Fruit fly (Drosophila melanogaster): ENCODE results near the gene CG5439.

DNA sequence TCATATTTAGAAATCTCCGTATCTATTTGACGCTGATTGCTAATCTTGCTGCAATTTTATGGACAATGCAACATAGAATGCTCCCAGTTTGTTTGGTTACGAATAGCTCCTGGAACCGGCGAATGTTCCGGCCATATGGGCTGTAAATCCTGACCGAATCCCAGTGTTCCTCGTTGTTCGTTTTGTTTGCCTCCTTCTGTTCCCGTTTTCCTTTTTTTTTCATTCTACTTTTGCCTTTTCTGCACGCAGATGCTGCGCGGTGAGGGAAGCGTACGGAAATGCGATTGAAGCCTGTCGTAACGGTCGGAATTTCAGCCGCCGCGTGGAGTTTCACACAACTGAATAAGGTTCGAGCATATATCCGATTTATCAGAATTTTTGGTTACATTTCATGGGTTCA lies 827 bp upstream of the CG5439 start, which contains the start of gene CG43925:
- TF ChIP-seq Clk (GFP tag; optimal IDR thresholded peaks at IDR 0.05) (no peak), CG14711 (tag; optimal IDR thresholded peaks at IDR 0.05) (no peak), CG5204 (GFP tag; optimal IDR thresholded peaks at IDR 0.05) (no peak), kay (GFP tag; ENCODE audit: borderline replicate concordance) (no peak), Crg-1 (GFP tag; optimal IDR thresholded peaks at IDR 0.05) (no peak), tj (GFP tag; optimal IDR thresholded peaks at IDR 0.05) (no peak), CG7101 (tag; optimal IDR thresholded peaks at IDR 0.05) (no peak), Hr96 (GFP tag; optimal IDR thresholded peaks at IDR 0.05) (no peak)

All from whole organism, adult.